Worm (Caenorhabditis elegans) whole organism, L1 larva: Measurements from ENCODE around the gene cyk-7.
A peak's percentile ranks its signal among the peaks of the same experiment; 100 is the strongest.

ENCODE experiments used
- C04F5.9 ChIP-seq: sonication (generic microtip); optimal IDR thresholded peaks from 2 replicates; lab custom pipeline; 2016; ENCODE audit warnings: missing genetic modification characterization, missing compliant biosample characterization
- C16A3.4 ChIP-seq: fragments of 150-350 bp; optimal IDR thresholded peaks from 2 replicates; lab custom pipeline; 2014; ENCODE audit warnings: missing biosample characterization, missing genetic modification characterization
- F16B12.6 ChIP-seq: fragments of 150-350 bp; optimal IDR thresholded peaks from 2 replicates; lab custom pipeline; 2014; ENCODE audit warnings: missing biosample characterization, missing genetic modification characterization
- alr-1 ChIP-seq: fragments of 200-800 bp; sonication (Bioruptor generic); optimal IDR thresholded peaks from 2 replicates; lab custom pipeline; 2018; ENCODE audit warnings: borderline replicate concordance, mild to moderate bottlenecking, missing genetic modification characterization, missing compliant biosample characterization
- aly-2 ChIP-seq: fragments of 150-350 bp; optimal IDR thresholded peaks from 2 replicates; lab custom pipeline; 2014; ENCODE audit warnings: missing biosample characterization, missing genetic modification characterization
- blmp-1 ChIP-seq: fragments of 150-350 bp; optimal IDR thresholded peaks from 2 replicates; lab custom pipeline; 2014; ENCODE audit warnings: missing biosample characterization, missing genetic modification characterization
- ceh-63 ChIP-seq: fragments of 200-800 bp; sonication (Bioruptor generic); optimal IDR thresholded peaks from 2 replicates; lab custom pipeline; 2018; ENCODE audit warnings: mild to moderate bottlenecking, missing genetic modification characterization, missing compliant biosample characterization
- ceh-82 ChIP-seq, 3 experiments: fragments of 150-350 bp in 1 of 3; sonication (generic microtip) in 2 of 3; optimal IDR thresholded peaks; 2 replicates each; lab custom pipeline; 2014 to 2017; ENCODE audit warnings: missing biosample characterization in 3 of 3, missing genetic modification characterization in 3 of 3
- ceh-88 ChIP-seq: fragments of 200-800 bp; sonication (Bioruptor generic); IDR thresholded peaks from 2 replicates; pipeline ENCODE4 v1.3.6; 2022; ENCODE audit warnings: missing genetic modification characterization, missing compliant biosample characterization
- ces-1 ChIP-seq: fragments of 150-350 bp; optimal IDR thresholded peaks from 2 replicates; lab custom pipeline; 2014; ENCODE audit warnings: missing biosample characterization, missing genetic modification reagents, missing genetic modification characterization
- dpl-1 ChIP-seq, 3 experiments: fragments of 150-350 bp in 2 of 3; sonication (generic microtip) in 1 of 3; optimal IDR thresholded peaks; 2 replicates each; lab custom pipeline; 2014 to 2017; ENCODE audit warnings: missing biosample characterization in 3 of 3, missing genetic modification characterization in 3 of 3, missing genetic modification reagents in 3 of 3
- dsc-1 ChIP-seq: sonication (generic microtip); optimal IDR thresholded peaks from 2 replicates; lab custom pipeline; 2016; ENCODE audit warnings: mild to moderate bottlenecking, missing genetic modification characterization, missing compliant biosample characterization
- efl-1 ChIP-seq, 4 experiments: fragments of 150-350 bp; optimal IDR thresholded peaks in 3 of 4; peaks in 1 of 4; 1 replicate in 1 of 4; 2 replicates in 3 of 4; lab custom pipeline; 2014; ENCODE audit warnings: missing biosample characterization in 2 of 4, missing genetic modification characterization in 2 of 4, missing genetic modification reagents in 2 of 4
- efl-3 ChIP-seq: fragments of 200-800 bp; sonication (Bioruptor generic); optimal IDR thresholded peaks from 2 replicates; lab custom pipeline; 2018; ENCODE audit warnings: mild to moderate bottlenecking, missing genetic modification characterization, missing compliant biosample characterization
- egl-13 ChIP-seq: sonication (generic microtip); optimal IDR thresholded peaks from 2 replicates; lab custom pipeline; 2016; ENCODE audit warnings: missing genotype, missing genetic modification reagents, missing genetic modification characterization, missing compliant biosample characterization
- elt-2 ChIP-seq: sonication (generic microtip); optimal IDR thresholded peaks from 2 replicates; lab custom pipeline; 2016; ENCODE audit warnings: missing genetic modification characterization, mild to moderate bottlenecking, inconsistent platforms, missing compliant biosample characterization, missing genetic modification reagents
- ets-5 ChIP-seq: fragments of 200-800 bp; sonication (Bioruptor generic); IDR thresholded peaks from 2 replicates; pipeline ENCODE4 v1.3.6; 2022; ENCODE audit warnings: missing genetic modification characterization, missing compliant biosample characterization
- fkh-4 ChIP-seq: sonication (generic microtip); optimal IDR thresholded peaks from 2 replicates; lab custom pipeline; 2016; ENCODE audit warnings: missing compliant biosample characterization, missing genetic modification characterization, borderline replicate concordance
- fkh-8 ChIP-seq: sonication (generic microtip); optimal IDR thresholded peaks from 2 replicates; lab custom pipeline; 2016; ENCODE audit warnings: mild to moderate bottlenecking, missing genetic modification characterization, missing compliant biosample characterization
- grh-1 ChIP-seq: fragments of 200-800 bp; sonication (Bioruptor generic); IDR thresholded peaks from 2 replicates; pipeline ENCODE4 v1.3.6; 2022; ENCODE audit warnings: missing genetic modification reagents, missing genetic modification characterization, missing compliant biosample characterization
- jun-1 ChIP-seq: fragments of 150-350 bp; optimal IDR thresholded peaks from 2 replicates; lab custom pipeline; 2014; ENCODE audit warnings: missing biosample characterization, missing genetic modification reagents, missing genetic modification characterization
- lin-13 ChIP-seq: fragments of 150-350 bp; optimal IDR thresholded peaks from 2 replicates; lab custom pipeline; 2014; ENCODE audit warnings: missing biosample characterization, missing genetic modification reagents, missing genetic modification characterization
- lin-15B ChIP-seq: fragments of 150-350 bp; sonication (generic microtip); optimal IDR thresholded peaks from 3 replicates; lab custom pipeline; 2014; ENCODE audit warnings: missing biosample characterization, missing genetic modification characterization
- lin-35 ChIP-seq, 2 experiments: fragments of 150-350 bp; optimal IDR thresholded peaks; 2 replicates each; lab custom pipeline; 2014; ENCODE audit warnings: missing biosample characterization in 2 of 2, missing genetic modification characterization in 2 of 2, missing genetic modification reagents in 2 of 2
- lin-39 ChIP-seq: fragments of 150-350 bp; optimal IDR thresholded peaks from 2 replicates; lab custom pipeline; 2014; ENCODE audit warnings: missing biosample characterization, missing genetic modification reagents, missing genetic modification characterization
- mab-9 ChIP-seq: fragments of 200-800 bp; sonication (Bioruptor generic); IDR thresholded peaks from 2 replicates; pipeline ENCODE4 v1.3.6; 2022; ENCODE audit warnings: missing genetic modification reagents, missing genetic modification characterization, missing compliant biosample characterization
- mef-2 ChIP-seq: fragments of 150-350 bp; optimal IDR thresholded peaks from 2 replicates; lab custom pipeline; 2014; ENCODE audit warnings: missing biosample characterization, missing genetic modification characterization
- mep-1 ChIP-seq: fragments of 150-350 bp; optimal IDR thresholded peaks from 2 replicates; lab custom pipeline; 2014; ENCODE audit warnings: missing biosample characterization, missing genetic modification characterization
- nhr-11 ChIP-seq: fragments of 150-350 bp; optimal IDR thresholded peaks from 2 replicates; lab custom pipeline; 2014; ENCODE audit warnings: missing biosample characterization, missing genetic modification characterization
- nhr-12 ChIP-seq: sonication (generic microtip); optimal IDR thresholded peaks from 2 replicates; lab custom pipeline; 2017; ENCODE audit warnings: missing biosample characterization, missing genetic modification characterization
- nhr-19 ChIP-seq: fragments of 200-800 bp; sonication (Bioruptor generic); conservative IDR thresholded peaks from 2 replicates; pipeline ENCODE4 v1.3.6; 2022; ENCODE audit warnings: missing genetic modification characterization, missing compliant biosample characterization
- nhr-20 ChIP-seq: sonication (generic microtip); optimal IDR thresholded peaks from 2 replicates; lab custom pipeline; 2016; ENCODE audit warnings: mild to moderate bottlenecking, missing genetic modification characterization, missing compliant biosample characterization
- nhr-237 ChIP-seq: fragments of 150-350 bp; optimal IDR thresholded peaks from 2 replicates; lab custom pipeline; 2014; ENCODE audit warnings: missing biosample characterization, missing genetic modification characterization
- nhr-28 ChIP-seq: fragments of 150-350 bp; optimal IDR thresholded peaks from 2 replicates; lab custom pipeline; 2014; ENCODE audit warnings: missing biosample characterization, missing genetic modification characterization
- nhr-84 ChIP-seq: sonication (generic microtip); optimal IDR thresholded peaks from 2 replicates; lab custom pipeline; 2017; ENCODE audit warnings: missing biosample characterization, missing genetic modification characterization
- nhr-85 ChIP-seq: sonication (generic microtip); peaks from one replicate; lab custom pipeline; 2016; ENCODE audit warnings: missing genetic modification characterization, inconsistent platforms, missing compliant biosample characterization
- pax-3 ChIP-seq: fragments of 200-800 bp; sonication (Bioruptor generic); optimal IDR thresholded peaks from 2 replicates; lab custom pipeline; 2018; ENCODE audit warnings: mild to moderate bottlenecking, missing genetic modification characterization, moderate library complexity, missing compliant biosample characterization
- pqm-1 ChIP-seq: sonication (generic microtip); optimal IDR thresholded peaks from 3 replicates; lab custom pipeline; 2017; ENCODE audit warnings: missing biosample characterization, missing genetic modification characterization
- skn-1 ChIP-seq: fragments of 150-350 bp; optimal IDR thresholded peaks from 2 replicates; lab custom pipeline; 2014; ENCODE audit warnings: missing biosample characterization, missing genetic modification characterization
- snu-23 ChIP-seq: sonication (generic microtip); optimal IDR thresholded peaks from 2 replicates; lab custom pipeline; 2016; ENCODE audit warnings: missing genetic modification characterization, missing compliant biosample characterization
- sup-37 ChIP-seq: fragments of 200-800 bp; sonication (Bioruptor generic); optimal IDR thresholded peaks from 2 replicates; lab custom pipeline; 2018; ENCODE audit warnings: mild to moderate bottlenecking, missing genetic modification characterization, missing compliant biosample characterization
- swsn-7 ChIP-seq: sonication (generic microtip); optimal IDR thresholded peaks from 2 replicates; lab custom pipeline; 2016; ENCODE audit warnings: missing genetic modification characterization, missing compliant biosample characterization
- tbx-2 ChIP-seq: sonication (generic microtip); optimal IDR thresholded peaks from 2 replicates; lab custom pipeline; 2016; ENCODE audit warnings: missing genetic modification characterization, missing compliant biosample characterization
- tlp-1 ChIP-seq: fragments of 150-350 bp; optimal IDR thresholded peaks from 2 replicates; lab custom pipeline; 2014; ENCODE audit warnings: missing biosample characterization, missing genetic modification characterization
- unc-130 ChIP-seq: fragments of 150-350 bp; optimal IDR thresholded peaks from 2 replicates; lab custom pipeline; 2017; ENCODE audit warnings: missing biosample characterization, missing genetic modification characterization, inconsistent platforms
- unc-30 ChIP-seq: sonication (generic microtip); optimal IDR thresholded peaks from 2 replicates; lab custom pipeline; 2017; ENCODE audit warnings: missing biosample characterization, missing genetic modification characterization
- unc-98 ChIP-seq: fragments of 200-800 bp; sonication (Bioruptor generic); IDR thresholded peaks from 2 replicates; pipeline ENCODE4 v1.3.6; 2022; ENCODE audit warnings: missing genetic modification characterization, missing compliant biosample characterization
- ztf-11 ChIP-seq, 2 experiments: sonication (generic microtip); optimal IDR thresholded peaks; 2 replicates each; lab custom pipeline; 2016 to 2017; ENCODE audit warnings: missing genetic modification characterization in 2 of 2, missing biosample characterization in 1 of 2, missing compliant biosample characterization in 1 of 2
- ztf-4 ChIP-seq: fragments of 150-350 bp; optimal IDR thresholded peaks from 2 replicates; lab custom pipeline; 2014; ENCODE audit warnings: missing biosample characterization, missing genetic modification characterization

cyk-7 gene

DNA sequence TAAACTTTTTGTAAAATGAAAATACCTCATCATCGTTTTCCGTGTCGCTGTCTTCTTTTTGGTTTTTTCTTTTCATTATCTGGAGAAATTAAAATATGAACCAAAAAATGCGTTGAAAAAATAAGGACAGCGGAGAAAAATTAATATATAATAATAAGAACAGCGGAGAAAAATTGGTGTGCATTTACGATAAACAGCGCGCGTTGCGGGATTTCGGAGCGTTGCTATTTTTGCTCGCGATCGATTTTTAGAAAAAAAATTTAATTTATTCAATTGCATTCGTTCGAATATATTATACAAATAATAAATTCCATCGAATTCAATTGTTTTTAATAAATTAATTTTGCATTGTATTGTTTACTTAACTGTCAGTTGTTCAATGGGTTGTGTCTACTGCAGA, 29.2 kb downstream of the cyk-7 start, which contains the start of gene ZK686.2 (continued):
- TF ChIP-seq swsn-7 (tag; lab: Kevin White, UChicago) = peak; percentile 33
- no peak for TF ChIP-seq ceh-88 (GFP tag; lab: Robert Waterston, UW)
- no peak for TF ChIP-seq ztf-11 (tag; optimal IDR thresholded peaks at IDR 0.05; lab: Kevin White, UChicago)
- no peak for TF ChIP-seq aly-2
- no peak for TF ChIP-seq nhr-84
- TF ChIP-seq pax-3 = no peak
- TF ChIP-seq ces-1 (GFP tag; lab: Kevin White, UChicago) = no peak
- TF ChIP-seq unc-98 = no peak
- TF ChIP-seq lin-35 (GFP tag; optimal IDR thresholded peaks at IDR 0.05; lab: Kevin White, UChicago) = peak; percentile 16 to 37
- TF ChIP-seq pqm-1 (tag; lab: Kevin White, UChicago) = no peak
- no peak for TF ChIP-seq sup-37 (GFP tag; lab: Kevin White, UChicago)
- TF ChIP-seq nhr-85 = no peak
- TF ChIP-seq skn-1 = peak; percentile 11
- TF ChIP-seq C16A3.4 (tag; lab: Kevin White, UChicago) = peak; percentile 31
- no peak for TF ChIP-seq nhr-12 (tag; lab: Kevin White, UChicago)
- no peak for TF ChIP-seq ets-5
- no peak for TF ChIP-seq mep-1 (tag; lab: Kevin White, UChicago)
- TF ChIP-seq ceh-63 (GFP tag; lab: Kevin White, UChicago) = no peak
- no peak for TF ChIP-seq jun-1 (tag; lab: Kevin White, UChicago)
- TF ChIP-seq blmp-1 = peak; percentile 42
- peak in 2 of 3 experiments; percentile 19 to 61 for TF ChIP-seq dpl-1 (GFP tag; optimal IDR thresholded peaks at IDR 0.05; lab: Kevin White, UChicago)
- peak; percentile 29 for TF ChIP-seq F16B12.6 (tag; lab: Kevin White, UChicago)
- no peak for TF ChIP-seq unc-30 (tag; lab: Kevin White, UChicago)
- TF ChIP-seq mef-2 (tag; lab: Kevin White, UChicago) = no peak
- TF ChIP-seq grh-1 (GFP tag; lab: Robert Waterston, UW) = no peak
- peak; percentile 4; the same call in 1 of the 2 replicates for TF ChIP-seq nhr-19 (GFP tag; lab: Robert Waterston, UW)
- TF ChIP-seq nhr-237 = no peak

- TF ChIP-seq dsc-1 (no peak), efl-3 (GFP tag; lab: Kevin White, UChicago) (no peak), lin-13 (GFP tag; lab: Kevin White, UChicago) (no peak), egl-13 (tag; lab: Kevin White, UChicago) (no peak), snu-23 (GFP tag; lab: Kevin White, UChicago) (no peak), swsn-7 (tag; lab: Kevin White, UChicago) (no peak), ztf-4 (tag; lab: Kevin White, UChicago) (no peak), lin-35 (GFP tag; optimal IDR thresholded peaks at IDR 0.05; lab: Kevin White, UChicago) (no peak)
Observed at ce11 chrIII:7763503-7763902, 31.7 kb downstream of the cyk-7 start, which contains the start of gene mtx-2. Gene mtx-2, minus strand, starts transcription at chrIII:7763603.

ce11 chrIII:7762250-7762649, 33.0 kb downstream of the cyk-7 start:
- TF ChIP-seq elt-2 (tag; lab: Kevin White, UChicago) (peak; percentile 87), ceh-82 (tag; optimal IDR thresholded peaks at IDR 0.05; lab: Kevin White, UChicago) (no peak)
- TF ChIP-seq, all 84 proteins: peak for 1

- TF ChIP-seq mab-9 (GFP tag; lab: Robert Waterston, UW) = no peak
- no peak for TF ChIP-seq egl-13 (tag; lab: Kevin White, UChicago)
- TF ChIP-seq ztf-4 (tag; lab: Kevin White, UChicago) = no peak
- TF ChIP-seq tbx-2 (tag; lab: Kevin White, UChicago) = no peak
- TF ChIP-seq nhr-11 = no peak
- no peak for TF ChIP-seq tlp-1
- TF ChIP-seq lin-15B (tag; lab: Kevin White, UChicago) = no peak
- no peak for TF ChIP-seq efl-1 (optimal IDR thresholded peaks at IDR 0.05; lab: Kevin White, UChicago)
- TF ChIP-seq efl-1 (GFP tag; optimal IDR thresholded peaks at IDR 0.05 in 1 of 2; lab: Kevin White, UChicago) = no peak
- TF ChIP-seq lin-35 (GFP tag; optimal IDR thresholded peaks at IDR 0.05; lab: Kevin White, UChicago) = peak in 1 of 2 experiments; percentile 42
- TF ChIP-seq fkh-4 (tag; lab: Kevin White, UChicago) = no peak
- no peak for TF ChIP-seq unc-98
- TF ChIP-seq alr-1 (tag; lab: Kevin White, UChicago) = no peak
- no peak for TF ChIP-seq C04F5.9 (tag; lab: Kevin White, UChicago)
- TF ChIP-seq nhr-20 (tag; lab: Kevin White, UChicago) = peak; percentile 9
- TF ChIP-seq lin-39 (tag; lab: Kevin White, UChicago) = no peak
- TF ChIP-seq jun-1 (tag; lab: Kevin White, UChicago) = no peak
- TF ChIP-seq ets-5 = no peak
- TF ChIP-seq unc-130 (tag; lab: Kevin White, UChicago) = no peak
- no peak for TF ChIP-seq nhr-28 (tag; lab: Kevin White, UChicago)
- no peak for TF ChIP-seq fkh-8 (tag; lab: Kevin White, UChicago)
Observed at ce11 chrIII:7758562-7758961, 36.6 kb downstream of the cyk-7 start, which contains the start of gene pcp-1. Gene pcp-1, plus strand, starts transcription at chrIII:7758903.
